Worm (Caenorhabditis elegans): ENCODE measurements around the gene F56D6.12.
"Not testable (repeated sequence)": the region's sequence is repeated elsewhere in the genome, so short reads cannot be mapped to it uniquely, and the experiment has no call there.

Gene F56D6.12

DNA sequence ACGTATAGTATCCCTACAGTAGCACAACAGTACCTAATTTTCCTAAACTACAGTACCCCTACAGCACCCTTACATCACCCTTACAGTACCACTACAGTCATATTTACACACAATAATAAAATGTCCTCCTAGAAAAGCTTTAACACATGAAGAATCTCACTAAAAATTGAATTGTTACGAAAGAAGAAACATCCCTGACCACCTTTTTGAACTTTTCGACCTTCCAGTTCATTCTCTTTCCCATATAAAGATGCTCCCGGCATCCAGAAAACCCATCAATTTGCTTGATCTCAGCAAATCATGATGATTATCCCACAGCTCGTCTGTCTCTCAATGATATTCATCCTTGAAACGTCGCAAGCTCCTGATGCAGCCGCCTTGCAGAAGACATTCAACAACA is 3.3 kb upstream of the F56D6.12 start, which contains the start of gene F56D6.21:
Gene F56D6.21 (plus strand): TSS at position 301 of the 400 bp plus-strand sequence.
- TF ChIP-seq ceh-43 (GFP tag; optimal IDR thresholded peaks at IDR 0.05) (no peak), unc-39 (tag; optimal IDR thresholded peaks at IDR 0.05) (no peak), lsy-2 (tag; optimal IDR thresholded peaks at IDR 0.05) (no peak), ceh-39 (tag; optimal IDR thresholded peaks at IDR 0.05) (no peak), blmp-1 (tag; optimal IDR thresholded peaks at IDR 0.05) (no peak), tbx-8 (GFP tag; optimal IDR thresholded peaks at IDR 0.05) (no peak), sem-2 (GFP tag; optimal IDR thresholded peaks at IDR 0.05) (no peak), ztf-11 (tag; optimal IDR thresholded peaks at IDR 0.05) (no peak), hlh-1 (tag; optimal IDR thresholded peaks at IDR 0.05) (no peak), ceh-83 (GFP tag; optimal IDR thresholded peaks at IDR 0.05) (no peak), pha-4 (tag; optimal IDR thresholded peaks at IDR 0.05) (no peak), snpc-4 (tag; optimal IDR thresholded peaks at IDR 0.05) (no peak), nhr-237 (tag; optimal IDR thresholded peaks at IDR 0.05) (no peak)

DNA sequence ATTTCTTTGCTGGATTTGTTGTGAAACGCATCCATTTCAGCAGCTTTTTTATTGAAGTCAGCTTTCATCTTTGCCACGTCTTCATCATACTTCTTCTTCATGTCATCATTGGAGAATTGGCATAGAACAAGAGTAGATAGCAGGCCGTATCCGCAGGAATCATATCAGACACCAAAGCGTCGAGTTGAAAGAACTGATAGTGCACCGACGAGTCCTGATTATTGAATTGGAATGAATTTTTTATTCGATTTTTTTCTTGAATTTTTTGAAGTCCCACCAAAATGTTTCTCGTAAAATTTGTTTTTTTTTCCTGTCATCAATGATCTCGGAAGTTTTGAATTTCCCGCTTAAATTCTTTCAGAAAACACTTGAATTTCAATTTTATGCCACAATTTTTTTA is 1.5 kb upstream of the F56D6.12 start, which contains the start of gene F56D6.11:
Gene F56D6.11 (minus strand): TSS at position 101 of the 400 bp plus-strand sequence.
- TF ChIP-seq sem-2 (GFP tag; optimal IDR thresholded peaks at IDR 0.05): no peak
- no peak for TF ChIP-seq ces-1 (GFP tag; optimal IDR thresholded peaks at IDR 0.05)
- TF ChIP-seq ceh-83 (GFP tag; optimal IDR thresholded peaks at IDR 0.05): no peak
- TF ChIP-seq ztf-11 (tag; optimal IDR thresholded peaks at IDR 0.05): no peak
- TF ChIP-seq drap-1 (GFP tag; optimal IDR thresholded peaks at IDR 0.05): no peak
- TF ChIP-seq unc-62 (GFP tag; optimal IDR thresholded peaks at IDR 0.05): no peak
- no peak for TF ChIP-seq snpc-4 (tag; optimal IDR thresholded peaks at IDR 0.05)
- TF ChIP-seq sptf-1 (tag; optimal IDR thresholded peaks at IDR 0.05): no peak
- no peak for TF ChIP-seq bed-3 (GFP tag; optimal IDR thresholded peaks at IDR 0.05)
- no peak for TF ChIP-seq nhr-2 (tag; optimal IDR thresholded peaks at IDR 0.05)
- TF ChIP-seq elt-1 (tag; optimal IDR thresholded peaks at IDR 0.05; ENCODE audit: borderline replicate concordance, insufficient read depth): no peak
- no peak for TF ChIP-seq mls-2 (tag; optimal IDR thresholded peaks at IDR 0.05)
- no peak for TF ChIP-seq nhr-76 (tag; optimal IDR thresholded peaks at IDR 0.05)
- TF ChIP-seq M03D4.4 (tag; optimal IDR thresholded peaks at IDR 0.05): no peak

DNA sequence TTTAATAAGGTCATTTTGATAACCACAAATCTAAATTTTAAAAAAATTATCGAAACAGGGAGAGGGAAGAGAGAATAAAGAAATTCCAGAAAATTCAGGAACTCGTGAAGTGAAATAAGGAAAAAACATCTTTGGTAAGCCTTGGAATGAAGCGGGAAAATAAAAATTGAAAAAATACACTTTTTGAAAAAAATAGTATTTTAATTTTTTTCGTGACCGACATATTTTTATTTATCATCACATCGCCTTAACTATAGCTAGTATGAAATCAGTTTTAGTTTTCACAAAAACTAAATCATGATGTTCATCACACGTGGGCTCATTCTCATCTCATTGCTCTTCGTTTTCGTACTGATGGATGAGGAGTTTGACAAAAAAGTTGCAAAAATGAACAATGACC is 1.2 kb downstream of the F56D6.12 start, which contains the start of gene F56D6.13:
Gene F56D6.13 (plus strand): TSS at position 301 of the 400 bp plus-strand sequence.
- TF ChIP-seq cnd-1 (tag; optimal IDR thresholded peaks at IDR 0.05) (no peak), nhr-76 (tag; optimal IDR thresholded peaks at IDR 0.05) (no peak), sptf-1 (tag; optimal IDR thresholded peaks at IDR 0.05) (no peak), ceh-39 (tag; optimal IDR thresholded peaks at IDR 0.05) (no peak), nhr-12 (tag; optimal IDR thresholded peaks at IDR 0.05) (no peak), sem-2 (GFP tag; optimal IDR thresholded peaks at IDR 0.05) (no peak)

DNA sequence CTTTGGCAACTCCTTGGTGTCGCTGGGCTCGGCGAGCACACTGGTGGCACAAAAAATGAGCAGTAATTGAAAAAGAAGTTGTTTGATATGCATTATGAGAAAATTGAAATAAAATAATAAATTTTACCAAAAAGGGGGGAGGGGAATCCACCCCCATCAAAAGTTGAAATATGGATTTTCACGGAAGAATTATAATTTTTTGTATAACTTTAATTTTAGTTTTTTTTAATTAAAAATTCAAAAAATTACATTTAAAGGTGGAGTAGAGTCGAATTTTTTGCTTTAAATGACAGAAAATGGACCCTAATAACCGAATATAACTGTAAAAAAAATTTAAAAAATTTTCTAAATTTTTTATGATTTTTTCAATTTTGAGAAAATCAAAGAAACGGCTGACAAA is 3.9 kb downstream of the F56D6.12 start, which contains the start of gene F56D6.18:
Gene F56D6.18 (minus strand): TSS at position 101 of the 400 bp plus-strand sequence.
- TF ChIP-seq cnd-1, mep-1, ztf-11 (tag; optimal IDR thresholded peaks at IDR 0.05): not testable (repeated sequence)

DNA sequence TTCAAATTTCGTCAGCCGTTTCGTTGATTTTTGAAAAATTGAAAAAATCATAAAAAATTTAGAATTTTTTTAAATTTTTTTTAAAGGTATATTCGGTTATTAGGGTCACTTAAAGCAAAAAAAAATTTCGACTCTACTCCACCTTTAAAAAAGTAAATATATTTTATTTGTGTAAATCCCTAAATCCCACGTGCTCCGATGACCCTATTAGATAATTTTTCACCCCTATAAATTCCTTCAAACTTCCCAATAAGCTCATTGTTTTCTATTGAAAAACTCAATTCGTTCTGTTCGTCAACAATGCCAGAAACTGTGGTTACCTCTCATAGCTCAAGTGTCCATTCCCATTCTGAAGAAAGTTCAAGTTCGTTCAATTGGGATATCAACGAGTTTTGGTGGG is 4.7 kb downstream of the F56D6.12 start, which contains the start of gene F56D6.20:
Gene F56D6.20 (plus strand): TSS at position 301 of the 400 bp plus-strand sequence.
- TF ChIP-seq flh-1 (GFP tag; optimal IDR thresholded peaks at IDR 0.05) (no peak), pha-4 (tag; optimal IDR thresholded peaks at IDR 0.05) (no peak), unc-62 (GFP tag; optimal IDR thresholded peaks at IDR 0.05) (no peak), ztf-11 (tag; optimal IDR thresholded peaks at IDR 0.05) (no peak), sem-2 (GFP tag; optimal IDR thresholded peaks at IDR 0.05) (no peak), ham-2 (GFP tag; optimal IDR thresholded peaks at IDR 0.05) (no peak)

DNA sequence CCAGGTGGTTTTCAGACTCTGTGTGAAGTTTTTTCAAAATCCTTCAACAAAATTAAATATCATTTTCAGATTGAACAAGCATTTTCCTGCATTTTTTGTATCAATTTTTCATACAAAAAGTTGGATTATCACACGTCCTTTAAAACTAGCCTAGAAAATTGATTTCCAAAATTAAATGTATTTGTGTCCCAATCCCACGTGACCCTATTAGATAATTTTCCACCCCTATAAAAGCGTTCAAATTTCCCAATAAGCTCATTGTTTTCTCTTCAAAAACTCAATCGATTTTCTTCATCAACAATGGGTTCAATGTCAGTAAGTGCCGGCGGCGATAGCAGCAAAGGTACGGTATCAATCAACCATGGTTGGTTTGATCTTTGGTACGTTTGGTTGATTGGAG is 6.5 kb downstream of the F56D6.12 start, which contains the start of gene F56D6.19:
Gene F56D6.19 (plus strand): TSS at position 301 of the 400 bp plus-strand sequence.
- no peak for TF ChIP-seq ces-1 (GFP tag; optimal IDR thresholded peaks at IDR 0.05)
- TF ChIP-seq lin-32 (GFP tag; optimal IDR thresholded peaks at IDR 0.05): no peak
- no peak for TF ChIP-seq ceh-83 (GFP tag; optimal IDR thresholded peaks at IDR 0.05)
- no peak for TF ChIP-seq ceh-43 (GFP tag; optimal IDR thresholded peaks at IDR 0.05)
- no peak for TF ChIP-seq bed-3 (GFP tag; optimal IDR thresholded peaks at IDR 0.05)
- no peak for TF ChIP-seq nhr-12 (tag; optimal IDR thresholded peaks at IDR 0.05)
- TF ChIP-seq unc-120 (tag; optimal IDR thresholded peaks at IDR 0.05; ENCODE audit: poor library complexity, severe bottlenecking): no peak
- TF ChIP-seq elt-1 (tag; optimal IDR thresholded peaks at IDR 0.05; ENCODE audit: borderline replicate concordance, insufficient read depth): no peak
- TF ChIP-seq M03D4.4 (tag; optimal IDR thresholded peaks at IDR 0.05): no peak
- TF ChIP-seq elt-3 (tag; optimal IDR thresholded peaks at IDR 0.05): no peak
- TF ChIP-seq ham-2 (GFP tag; optimal IDR thresholded peaks at IDR 0.05): no peak
- TF ChIP-seq blmp-1 (tag; optimal IDR thresholded peaks at IDR 0.05): no peak
- no peak for TF ChIP-seq nhr-237 (tag; optimal IDR thresholded peaks at IDR 0.05)
- TF ChIP-seq nhr-76 (tag; optimal IDR thresholded peaks at IDR 0.05): no peak
- TF ChIP-seq nhr-28 (tag; optimal IDR thresholded peaks at IDR 0.05): no peak
- TF ChIP-seq hlh-1 (tag; optimal IDR thresholded peaks at IDR 0.05): no peak
- no peak for TF ChIP-seq drap-1 (GFP tag; optimal IDR thresholded peaks at IDR 0.05)
- TF ChIP-seq cnd-1 (tag; optimal IDR thresholded peaks at IDR 0.05): no peak
- TF ChIP-seq mep-1 (tag; optimal IDR thresholded peaks at IDR 0.05): no peak

All from whole organism, mixed stage, embryonic.